Fruit fly (Drosophila melanogaster) whole organism, embryonic: ENCODE data around the gene CG34049.

Source experiments
- B-H2 ChIP-seq: fragments of 200-800 bp; sonication (Bioruptor generic); optimal IDR thresholded peaks from 2 replicates; lab custom pipeline; 2018; ENCODE audit warnings: missing biosample characterization, mild to moderate bottlenecking, missing genetic modification characterization
- CG10565 ChIP-seq: fragments of 200-800 bp; sonication (Bioruptor generic); optimal IDR thresholded peaks from 3 replicates; lab custom pipeline; 2016; ENCODE audit warnings: missing biosample characterization, mild to moderate bottlenecking, missing genetic modification characterization
- CG11093 ChIP-seq: fragments of 200-800 bp; sonication (Bioruptor generic); IDR thresholded peaks from 3 replicates; pipeline ENCODE4 v1.3.6; 2022; ENCODE audit warnings: missing biosample characterization, missing genetic modification characterization
- CG11695 ChIP-seq: fragments of 200-800 bp; sonication (Bioruptor generic); IDR thresholded peaks from 3 replicates; pipeline ENCODE4 v1.3.6; 2022; ENCODE audit warnings: missing biosample characterization, missing genetic modification characterization
- CG12219 ChIP-seq: fragments of 200-800 bp; sonication (Bioruptor generic); optimal IDR thresholded peaks from 3 replicates; lab custom pipeline; 2018; ENCODE audit warnings: missing biosample characterization, mild to moderate bottlenecking, missing genetic modification characterization
- CG12769 ChIP-seq: fragments of 200-800 bp; sonication (Bioruptor generic); optimal IDR thresholded peaks from 2 replicates; lab custom pipeline; 2019; ENCODE audit warnings: missing biosample characterization, mild to moderate bottlenecking, missing genetic modification characterization, moderate library complexity
- CG2129 ChIP-seq: fragments of 200-800 bp; sonication (Bioruptor generic); IDR thresholded peaks from 2 replicates; pipeline ENCODE4 v1.3.6; 2022; ENCODE audit warnings: missing biosample characterization, missing genetic modification characterization; ENCODE audit not compliant: partially characterized antibody
- CG31388 ChIP-seq: fragments of 200-800 bp; sonication (Bioruptor generic); optimal IDR thresholded peaks from 2 replicates; lab custom pipeline; 2016; ENCODE audit warnings: missing biosample characterization, missing genetic modification characterization
- CG32767 ChIP-seq: fragments of 200-800 bp; sonication (Bioruptor generic); IDR thresholded peaks from 2 replicates; pipeline ENCODE4 v1.3.6; 2022; ENCODE audit warnings: missing biosample characterization, missing genetic modification characterization
- CG3847 ChIP-seq: fragments of 200-800 bp; sonication (Bioruptor generic); IDR thresholded peaks from 2 replicates; pipeline ENCODE4 v1.3.6; 2022; ENCODE audit warnings: missing biosample characterization, missing genetic modification characterization
- CG4707 ChIP-seq: fragments of 200-800 bp; sonication (Bioruptor generic); optimal IDR thresholded peaks from 2 replicates; lab custom pipeline; 2018; ENCODE audit warnings: missing biosample characterization, mild to moderate bottlenecking, missing genetic modification characterization, moderate library complexity
- CG4820 ChIP-seq: fragments of 200-800 bp; sonication (Bioruptor generic); optimal IDR thresholded peaks from 3 replicates; lab custom pipeline; 2016; ENCODE audit warnings: missing biosample characterization, missing genetic modification characterization
- CG5245 ChIP-seq: fragments of 200-800 bp; sonication (Bioruptor generic); optimal IDR thresholded peaks from 3 replicates; lab custom pipeline; 2016; ENCODE audit warnings: missing biosample characterization, missing genetic modification characterization
- CG6175 ChIP-seq: fragments of 200-800 bp; sonication (Bioruptor generic); IDR thresholded peaks from 3 replicates; pipeline ENCODE4 v1.3.6; 2022; ENCODE audit warnings: missing biosample characterization, missing genetic modification characterization
- CG7987 ChIP-seq: fragments of 200-800 bp; sonication (Bioruptor generic); optimal IDR thresholded peaks from 2 replicates; lab custom pipeline; 2018; ENCODE audit warnings: missing biosample characterization, mild to moderate bottlenecking, missing genetic modification characterization, moderate library complexity
- CG8924 ChIP-seq: fragments of 200-800 bp; optimal IDR thresholded peaks from 3 replicates; lab custom pipeline; 2019; ENCODE audit warnings: missing biosample characterization, mild to moderate bottlenecking, missing genetic modification characterization, moderate library complexity
- CG8944 ChIP-seq: fragments of 200-800 bp; sonication (Bioruptor generic); optimal IDR thresholded peaks from 3 replicates; lab custom pipeline; 2016; ENCODE audit warnings: missing biosample characterization, missing genetic modification characterization
- CG9215 ChIP-seq: fragments of 200-800 bp; sonication (Bioruptor generic); IDR thresholded peaks from 2 replicates; pipeline ENCODE4 v1.3.6; 2022; ENCODE audit warnings: missing biosample characterization, missing genetic modification characterization
- CG9727 ChIP-seq: fragments of 200-800 bp; sonication (Bioruptor generic); optimal IDR thresholded peaks from 3 replicates; lab custom pipeline; 2017; ENCODE audit warnings: missing biosample characterization, mild to moderate bottlenecking, missing genetic modification characterization
- CrebB ChIP-seq: fragments of 200-800 bp; sonication (Bioruptor generic); optimal IDR thresholded peaks from 3 replicates; lab custom pipeline; 2018; ENCODE audit warnings: missing biosample characterization, mild to moderate bottlenecking, missing genetic modification characterization
- D ChIP-seq, 2 experiments: fragments of 200-800 bp in 1 of 2; fragments of >200 bp in 1 of 2; sonication (Bioruptor generic) in 1 of 2; optimal IDR thresholded peaks; 2 replicates in 1 of 2; 3 replicates in 1 of 2; lab custom pipeline; 2017; ENCODE audit warnings: mild to moderate bottlenecking in 1 of 2, missing biosample characterization in 1 of 2, missing genetic modification characterization in 1 of 2, missing genetic modification reagents in 1 of 2
- Dip2 ChIP-seq: fragments of 200-800 bp; sonication (Bioruptor generic); IDR thresholded peaks from 2 replicates; pipeline ENCODE4 v1.3.6; 2022; ENCODE audit warnings: missing biosample characterization, missing genetic modification characterization
- HLH3B ChIP-seq: fragments of 200-800 bp; sonication (Bioruptor generic); IDR thresholded peaks from 2 replicates; pipeline ENCODE4 v1.3.6; 2022; ENCODE audit warnings: missing biosample characterization, missing genetic modification characterization
- Hmr ChIP-seq: fragments of 200-800 bp; sonication (Bioruptor generic); optimal IDR thresholded peaks from 3 replicates; lab custom pipeline; 2017; ENCODE audit warnings: mild to moderate bottlenecking, missing biosample characterization, missing genetic modification reagents, missing genetic modification characterization
- Hmx ChIP-seq: fragments of 200-800 bp; sonication (Bioruptor generic); optimal IDR thresholded peaks from 2 replicates; lab custom pipeline; 2016; ENCODE audit warnings: missing biosample characterization, missing genetic modification characterization
- Jarid2 ChIP-seq: fragments of 200-800 bp; sonication (Bioruptor generic); optimal IDR thresholded peaks from 3 replicates; lab custom pipeline; 2017; ENCODE audit warnings: mild to moderate bottlenecking, missing biosample characterization, missing genetic modification reagents, missing genetic modification characterization
- MBD-R2 ChIP-seq: fragments of 200-800 bp; sonication (Bioruptor generic); IDR thresholded peaks from 2 replicates; pipeline ENCODE4 v1.3.6; 2022; ENCODE audit warnings: missing biosample characterization, missing genetic modification characterization
- MTF-1 ChIP-seq: fragments of 200-800 bp; sonication (Bioruptor generic); optimal IDR thresholded peaks from 2 replicates; lab custom pipeline; 2018; ENCODE audit warnings: missing biosample characterization, mild to moderate bottlenecking, missing genetic modification characterization, borderline replicate concordance
- Max ChIP-seq: fragments of 200-800 bp; sonication (Bioruptor generic); optimal IDR thresholded peaks from 2 replicates; lab custom pipeline; 2016; ENCODE audit warnings: missing biosample characterization, mild to moderate bottlenecking, missing genetic modification characterization
- PHDP ChIP-seq: fragments of 200-800 bp; sonication (Bioruptor generic); optimal IDR thresholded peaks from 3 replicates; lab custom pipeline; 2018; ENCODE audit warnings: missing biosample characterization, mild to moderate bottlenecking, missing genetic modification characterization, moderate library complexity
- Poxn ChIP-seq: fragments of 200-800 bp; sonication (Bioruptor generic); IDR thresholded peaks from 2 replicates; pipeline ENCODE4 v1.3.6; 2022; ENCODE audit warnings: missing biosample characterization, missing genetic modification characterization
- TFAM ChIP-seq: fragments of 200-800 bp; sonication (Bioruptor generic); optimal IDR thresholded peaks from 2 replicates; lab custom pipeline; 2017; ENCODE audit warnings: missing biosample characterization, missing genetic modification characterization, inconsistent platforms
- Vsx1 ChIP-seq: fragments of 200-800 bp; sonication (Bioruptor generic); optimal IDR thresholded peaks from 2 replicates; lab custom pipeline; 2017; ENCODE audit warnings: missing biosample characterization, mild to moderate bottlenecking, missing genetic modification characterization, missing genetic modification reagents
- br ChIP-seq: fragments of >200 bp; optimal IDR thresholded peaks from 2 replicates; lab custom pipeline; 2017
- chinmo ChIP-seq: fragments of 200-800 bp; sonication (Bioruptor generic); IDR thresholded peaks from 4 replicates; pipeline ENCODE4 v1.3.6; 2022; ENCODE audit warnings: missing biosample characterization, missing genetic modification characterization; ENCODE audit not compliant: partially characterized antibody
- crol ChIP-seq: fragments of 200-800 bp; sonication (Bioruptor generic); IDR thresholded peaks from 2 replicates; pipeline ENCODE4 v1.3.6; 2022; ENCODE audit warnings: missing biosample characterization, missing genetic modification characterization
- gce ChIP-seq: fragments of 200-800 bp; sonication (Bioruptor generic); IDR thresholded peaks from 3 replicates; pipeline ENCODE4 v1.3.6; 2022; ENCODE audit warnings: missing biosample characterization, missing genetic modification characterization
- gcm ChIP-seq: fragments of 200-800 bp; sonication (Bioruptor generic); optimal IDR thresholded peaks from 2 replicates; lab custom pipeline; 2019; ENCODE audit warnings: missing biosample characterization, mild to moderate bottlenecking, missing genetic modification characterization, moderate library complexity
- gt ChIP-seq: fragments of 200-800 bp; sonication (Bioruptor generic); IDR thresholded peaks from 2 replicates; pipeline ENCODE4 v1.3.6; 2022; ENCODE audit warnings: missing biosample characterization, missing genetic modification characterization
- jumu ChIP-seq: fragments of 200-800 bp; sonication (Bioruptor generic); optimal IDR thresholded peaks from 3 replicates; lab custom pipeline; 2016; ENCODE audit warnings: missing biosample characterization, missing genetic modification characterization
- kah ChIP-seq: fragments of 200-800 bp; sonication (Bioruptor generic); optimal IDR thresholded peaks from 2 replicates; lab custom pipeline; 2018; ENCODE audit warnings: missing biosample characterization, mild to moderate bottlenecking, missing genetic modification characterization
- lov ChIP-seq, 2 experiments: fragments of 200-800 bp in 1 of 2; fragments of >200 bp in 1 of 2; sonication (Bioruptor generic) in 1 of 2; IDR thresholded peaks in 1 of 2; optimal IDR thresholded peaks in 1 of 2; 2 replicates in 1 of 2; 3 replicates in 1 of 2; pipeline versions ENCODE4 v1.3.6 to Lab custom; 2017 to 2022; ENCODE audit warnings: missing biosample characterization in 1 of 2, missing genetic modification characterization in 1 of 2
- maf-S ChIP-seq: fragments of 200-800 bp; sonication (Bioruptor generic); optimal IDR thresholded peaks from 2 replicates; lab custom pipeline; 2016; ENCODE audit warnings: missing biosample characterization, missing genetic modification characterization
- mld ChIP-seq: fragments of 200-800 bp; sonication (Bioruptor generic); IDR thresholded peaks from 3 replicates; pipeline ENCODE4 v1.3.6; 2022; ENCODE audit warnings: missing biosample characterization, missing genetic modification characterization; ENCODE audit not compliant: partially characterized antibody
- nau ChIP-seq: fragments of 200-800 bp; sonication (Bioruptor generic); optimal IDR thresholded peaks from 3 replicates; lab custom pipeline; 2017; ENCODE audit warnings: missing biosample characterization, mild to moderate bottlenecking, missing genetic modification characterization, missing genetic modification reagents
- nom ChIP-seq: fragments of 200-800 bp; sonication (Bioruptor generic); optimal IDR thresholded peaks from 2 replicates; lab custom pipeline; 2017; ENCODE audit warnings: missing biosample characterization, missing genetic modification characterization, mild to moderate bottlenecking, moderate library complexity, missing genetic modification reagents
- sima ChIP-seq: fragments of 200-800 bp; sonication (Bioruptor generic); optimal IDR thresholded peaks from 2 replicates; lab custom pipeline; 2016; ENCODE audit warnings: missing biosample characterization, missing genetic modification characterization
- sqz ChIP-seq: fragments of 200-800 bp; sonication (Bioruptor generic); optimal IDR thresholded peaks from 3 replicates; lab custom pipeline; 2018; ENCODE audit warnings: missing biosample characterization, mild to moderate bottlenecking, missing genetic modification characterization
- ssp ChIP-seq: fragments of 200-800 bp; sonication (Bioruptor generic); IDR thresholded peaks from 2 replicates; pipeline ENCODE4 v1.3.6; 2022; ENCODE audit warnings: missing biosample characterization, missing genetic modification characterization
- tgo ChIP-seq: fragments of 200-800 bp; sonication (Bioruptor generic); IDR thresholded peaks from 3 replicates; pipeline ENCODE4 v1.3.6; 2022; ENCODE audit warnings: missing biosample characterization, missing genetic modification characterization

CG34049 gene

dm6 chr2L:2227316-2227715 lies 37.8 kb downstream of the CG34049 start (continued):
- TF ChIP-seq Vsx1 (GFP tag; lab: Kevin White, UChicago) (no peak), HLH3B (GFP tag; lab: Robert Waterston, UW) (peak; percentile 64), B-H2 (no peak), CG12219 (GFP tag; lab: Kevin White, UChicago) (peak; percentile 39), gt (GFP tag; lab: Robert Waterston, UW) (no peak), kah (GFP tag; lab: Kevin White, UChicago) (peak; percentile 2), MTF-1 (no peak), crol (GFP tag; lab: Robert Waterston, UW) (no peak), CG9727 (no peak), gce (GFP tag; lab: Robert Waterston, UW) (peak; percentile 34; the same call in 1 of the 3 replicates), CG10565 (GFP tag; lab: Kevin White, UChicago) (no peak), mld (no peak), chinmo (GFP tag; lab: Robert Waterston, UW) (0 out of 4 replicates have a peak, but pooled peaks have one; percentile 45), Dip2 (GFP tag; lab: Robert Waterston, UW) (no peak), Jarid2 (no peak), Hmx (GFP tag; lab: Kevin White, UChicago) (no peak), D (optimal IDR thresholded peaks at IDR 0.05; lab: Kevin White, UChicago) (no peak), D (GFP tag; optimal IDR thresholded peaks at IDR 0.05; lab: Kevin White, UChicago) (peak; percentile 0), CG7987 (GFP tag; lab: Kevin White, UChicago) (no peak), CG5245 (GFP tag; lab: Kevin White, UChicago) (no peak), sima (GFP tag; lab: Kevin White, UChicago) (no peak), sqz (GFP tag; lab: Kevin White, UChicago) (no peak), CG4820 (no peak), CG31388 (GFP tag; lab: Kevin White, UChicago) (no peak), CG6175 (no peak), lov (optimal IDR thresholded peaks at IDR 0.05; lab: Kevin White, UChicago) (no peak), lov (GFP tag; IDR thresholded peaks at IDR 0.05; lab: Robert Waterston, UW) (peak; percentile 25; the same call in 1 of the 3 replicates), br (lab: Kevin White, UChicago) (no peak), ssp (GFP tag; lab: Robert Waterston, UW) (0 out of 2 replicates have a peak, but pooled peaks have one; percentile 13), CG8944 (GFP tag; lab: Kevin White, UChicago) (peak; percentile 34), CG11695 (GFP tag; lab: Robert Waterston, UW) (peak; percentile 45; the same call in 1 of the 3 replicates), maf-S (GFP tag; lab: Kevin White, UChicago) (no peak), CG8924 (peak; percentile 14), CG3847 (no peak), CG2129 (GFP tag; lab: Robert Waterston, UW) (no peak), tgo (GFP tag; lab: Robert Waterston, UW) (peak; percentile 52; the same call in 2 of the 3 replicates), PHDP (tag; lab: Kevin White, UChicago) (peak; percentile 51), CrebB (tag; lab: Kevin White, UChicago) (no peak), CG32767 (GFP tag; lab: Robert Waterston, UW) (peak; percentile 33; the same call in 1 of the 2 replicates), MBD-R2 (GFP tag; lab: Robert Waterston, UW) (no peak), CG12769 (peak; percentile 34), TFAM (GFP tag; lab: Kevin White, UChicago) (no peak), CG9215 (no peak), Poxn (GFP tag; lab: Robert Waterston, UW) (no peak), Max (GFP tag; lab: Kevin White, UChicago) (no peak), Hmr (GFP tag; lab: Kevin White, UChicago) (peak; percentile 40), jumu (GFP tag; lab: Kevin White, UChicago) (peak; percentile 22), nau (GFP tag; lab: Kevin White, UChicago) (no peak), nom (GFP tag; lab: Kevin White, UChicago) (peak; percentile 49), CG4707 (GFP tag; lab: Kevin White, UChicago) (peak; percentile 16), gcm (GFP tag; lab: Kevin White, UChicago) (peak; percentile 46), CG11093 (no peak)
